Worm (Caenorhabditis elegans) whole organism, L3 larva: ENCODE results near the gene C54F6.12.

Experiments used
- R02D3.7 ChIP-seq: fragments of 150-350 bp; optimal IDR thresholded peaks from 2 replicates; lab custom pipeline; 2014; ENCODE audit warnings: missing biosample characterization, missing genetic modification characterization
- ZK546.5 ChIP-seq: sonication (generic microtip); optimal IDR thresholded peaks from 2 replicates; lab custom pipeline; 2017; ENCODE audit warnings: missing biosample characterization, missing genetic modification characterization
- ceh-28 ChIP-seq: fragments of 150-350 bp; optimal IDR thresholded peaks from 2 replicates; lab custom pipeline; 2014; ENCODE audit warnings: missing biosample characterization, missing genetic modification reagents, missing genetic modification characterization
- ceh-82 ChIP-seq: fragments of 150-350 bp; optimal IDR thresholded peaks from 2 replicates; lab custom pipeline; 2014; ENCODE audit warnings: missing biosample characterization, missing genetic modification characterization
- ceh-9 ChIP-seq: sonication (generic microtip); optimal IDR thresholded peaks from 2 replicates; lab custom pipeline; 2018; ENCODE audit warnings: missing biosample characterization, missing genetic modification characterization
- daf-12 ChIP-seq: fragments of 150-350 bp; optimal IDR thresholded peaks from 2 replicates; lab custom pipeline; 2014; ENCODE audit warnings: missing biosample characterization, missing genetic modification reagents, missing genetic modification characterization
- nfya-1 ChIP-seq: sonication (generic microtip); optimal IDR thresholded peaks from 2 replicates; lab custom pipeline; 2017; ENCODE audit warnings: missing genetic modification characterization, mild to moderate bottlenecking, missing compliant biosample characterization, antibody characterized with exemption, moderate library complexity; ENCODE audit not compliant: insufficient read depth
- nhr-25 ChIP-seq: sonication (generic microtip); optimal IDR thresholded peaks from 2 replicates; lab custom pipeline; 2017; ENCODE audit warnings: missing biosample characterization, missing genetic modification characterization
- nhr-43 ChIP-seq: sonication (generic microtip); optimal IDR thresholded peaks from 2 replicates; lab custom pipeline; 2016; ENCODE audit warnings: mild to moderate bottlenecking, missing genetic modification characterization, missing compliant biosample characterization; ENCODE audit not compliant: poor library complexity, severe bottlenecking
- nhr-76 ChIP-seq: fragments of 150-350 bp; sonication (generic microtip); optimal IDR thresholded peaks from 5 replicates; lab custom pipeline; 2014; ENCODE audit warnings: missing biosample characterization, missing genetic modification characterization
- pha-4 ChIP-seq: fragments of 150-350 bp; optimal IDR thresholded peaks from 2 replicates; lab custom pipeline; 2014; ENCODE audit warnings: missing biosample characterization, missing genetic modification reagents, missing genetic modification characterization
- unc-62 ChIP-seq: fragments of 150-350 bp; sonication (generic microtip); optimal IDR thresholded peaks from 4 replicates; lab custom pipeline; 2014; ENCODE audit warnings: missing biosample characterization, missing genetic modification reagents, missing genetic modification characterization
- ztf-11 ChIP-seq: fragments of 150-350 bp; optimal IDR thresholded peaks from 2 replicates; lab custom pipeline; 2014; ENCODE audit warnings: missing biosample characterization, missing genetic modification characterization
- ztf-4 ChIP-seq: fragments of 150-350 bp; optimal IDR thresholded peaks from 2 replicates; lab custom pipeline; 2014; ENCODE audit warnings: missing biosample characterization, missing genetic modification characterization

- no peak for TF ChIP-seq ztf-4 (tag; lab: Kevin White, UChicago)
- TF ChIP-seq ceh-82 (tag; lab: Kevin White, UChicago), result no peak
- TF ChIP-seq nfya-1, result no peak
- no peak for TF ChIP-seq ZK546.5 (tag; lab: Kevin White, UChicago)
- no peak for TF ChIP-seq ceh-28 (tag; lab: Kevin White, UChicago)
- TF ChIP-seq ztf-11 (tag; lab: Kevin White, UChicago), result no peak
- no peak for TF ChIP-seq unc-62 (GFP tag; lab: Kevin White, UChicago)
- no peak for TF ChIP-seq R02D3.7 (tag; lab: Kevin White, UChicago)
- TF ChIP-seq nhr-25 (tag; lab: Kevin White, UChicago), result no peak
- TF ChIP-seq nhr-76 (tag; lab: Kevin White, UChicago), result no peak
- no peak for TF ChIP-seq daf-12 (tag; lab: Kevin White, UChicago)
- TF ChIP-seq pha-4 (tag; lab: Kevin White, UChicago), result no peak
- TF ChIP-seq nhr-43 (tag; lab: Kevin White, UChicago), result no peak
- TF ChIP-seq ceh-9 (tag; lab: Kevin White, UChicago), result no peak
Observed at ce11 chrV:7525695-7526094, 12.2 kb downstream of the C54F6.12 start, which contains the start of gene C54F6.18.
